Fruit fly (Drosophila melanogaster) S2 (cell line): ENCODE data around the gene CG43783.

Source experiments
- CG8478 ChIP-seq: fragments of >200 bp; optimal IDR thresholded peaks from 2 replicates; lab custom pipeline; 2018
- CTCF ChIP-seq, 2 experiments: fragments of >200 bp; optimal IDR thresholded peaks; 2 replicates each; lab custom pipeline; 2018

DNA sequence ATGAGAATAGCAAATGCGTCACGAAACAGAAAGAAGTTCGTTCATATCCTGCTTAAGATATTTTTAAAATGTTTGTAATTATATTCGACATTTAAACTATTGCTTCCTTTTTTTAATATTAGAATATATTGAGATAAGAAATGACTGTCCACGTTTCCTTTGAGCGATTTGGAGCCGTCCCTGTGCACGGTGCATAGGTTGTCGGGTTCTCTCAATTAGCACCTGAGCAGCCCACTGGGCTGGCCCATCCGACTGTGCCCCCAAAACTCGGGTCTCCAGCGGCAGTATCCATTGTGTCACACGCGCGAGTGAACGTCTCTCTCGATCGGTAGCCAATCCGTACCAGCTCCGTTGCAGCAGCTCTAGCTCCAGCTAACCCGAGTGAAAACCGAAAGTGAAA, 4.5 kb upstream of the CG43783 start, which contains the start of gene CG13313:
- TF ChIP-seq CG8478 (lab: Kevin White, UChicago) (no peak), CTCF (optimal IDR thresholded peaks at IDR 0.05; lab: Kevin White, UChicago) (no peak)
